Worm (Caenorhabditis elegans) whole organism, young adult: ENCODE results near the gene col-97.

Source experiments
- B0019.2 ChIP-seq: fragments of 200-800 bp; sonication (Bioruptor generic); conservative IDR thresholded peaks from 2 replicates; pipeline ENCODE4 v1.3.6; 2022; ENCODE audit warnings: missing genetic modification reagents, missing genetic modification characterization, missing compliant biosample characterization
- C17E4.6 ChIP-seq: fragments of 200-800 bp; sonication (Bioruptor generic); IDR thresholded peaks from 2 replicates; pipeline ENCODE4 v1.3.6; 2022; ENCODE audit warnings: missing genetic modification reagents, missing genetic modification characterization, missing compliant biosample characterization
- F33H1.4 ChIP-seq: fragments of 200-800 bp; sonication (Bioruptor generic); IDR thresholded peaks from 2 replicates; pipeline ENCODE4 v1.3.6; 2022; ENCODE audit warnings: missing genetic modification reagents, missing genetic modification characterization, missing compliant biosample characterization
- F39B2.1 ChIP-seq: fragments of 200-800 bp; sonication (Bioruptor generic); IDR thresholded peaks from 2 replicates; pipeline ENCODE4 v1.3.6; 2022; ENCODE audit warnings: missing genetic modification reagents, missing genetic modification characterization, missing compliant biosample characterization
- F52B5.7 ChIP-seq: sonication (generic microtip); optimal IDR thresholded peaks from 2 replicates; lab custom pipeline; 2016; ENCODE audit warnings: mild to moderate bottlenecking, missing genetic modification characterization, missing compliant biosample characterization
- F57A8.1 ChIP-seq: fragments of 200-800 bp; sonication (Bioruptor generic); optimal IDR thresholded peaks from 2 replicates; lab custom pipeline; 2018; ENCODE audit warnings: mild to moderate bottlenecking, missing genetic modification characterization, moderate library complexity, missing compliant biosample characterization
- K11D2.4 ChIP-seq: fragments of 200-800 bp; sonication (Bioruptor generic); IDR thresholded peaks from 2 replicates; pipeline ENCODE4 v1.3.6; 2022; ENCODE audit warnings: missing genetic modification reagents, missing genetic modification characterization, missing compliant biosample characterization
- K12H6.12 ChIP-seq: fragments of 200-800 bp; sonication (Bioruptor generic); optimal IDR thresholded peaks from 2 replicates; lab custom pipeline; 2018; ENCODE audit warnings: mild to moderate bottlenecking, missing genetic modification characterization, missing compliant biosample characterization
- Y53F4B.3 ChIP-seq: fragments of 200-800 bp; sonication (Bioruptor generic); IDR thresholded peaks from 2 replicates; pipeline ENCODE4 v1.3.6; 2022; ENCODE audit warnings: missing genetic modification reagents, missing genetic modification characterization, missing compliant biosample characterization
- Y56A3A.18 ChIP-seq: fragments of 200-800 bp; sonication (Bioruptor generic); IDR thresholded peaks from 2 replicates; pipeline ENCODE4 v1.3.6; 2022; ENCODE audit warnings: missing genetic modification reagents, missing genetic modification characterization, missing compliant biosample characterization
- akir-1 ChIP-seq: fragments of 200-800 bp; sonication (Bioruptor generic); optimal IDR thresholded peaks from 2 replicates; lab custom pipeline; 2018; ENCODE audit warnings: mild to moderate bottlenecking, missing genetic modification characterization, moderate library complexity, missing compliant biosample characterization
- ama-1 ChIP-seq, 3 experiments: fragments of 150-350 bp in 1 of 3; sonication (generic microtip) in 2 of 3; optimal IDR thresholded peaks; 2 replicates each; lab custom pipeline; 2014 to 2018; ENCODE audit warnings: missing biosample characterization in 2 of 3, missing genetic modification characterization in 2 of 3, missing genetic modification reagents in 2 of 3
- athp-1 ChIP-seq: sonication (generic microtip); optimal IDR thresholded peaks from 2 replicates; lab custom pipeline; 2017; ENCODE audit warnings: mild to moderate bottlenecking, missing genetic modification characterization, missing compliant biosample characterization
- bed-1 ChIP-seq: fragments of 200-800 bp; sonication (Bioruptor generic); IDR thresholded peaks from 2 replicates; pipeline ENCODE4 v1.3.6; 2022; ENCODE audit warnings: missing genetic modification reagents, missing genetic modification characterization, missing compliant biosample characterization
- ccch-3 ChIP-seq: fragments of 200-800 bp; sonication (Bioruptor generic); optimal IDR thresholded peaks from 2 replicates; lab custom pipeline; 2018; ENCODE audit warnings: mild to moderate bottlenecking, missing genetic modification characterization, missing compliant biosample characterization
- cebp-1 ChIP-seq, 2 experiments: fragments of 200-800 bp in 1 of 2; sonication (Bioruptor generic) in 1 of 2; sonication (generic microtip) in 1 of 2; IDR thresholded peaks in 1 of 2; optimal IDR thresholded peaks in 1 of 2; 2 replicates each; pipeline versions ENCODE4 v1.3.6 to Lab custom; 2017 to 2022; ENCODE audit warnings: missing compliant biosample characterization in 2 of 2, missing genetic modification characterization in 2 of 2, mild to moderate bottlenecking in 1 of 2, missing genetic modification reagents in 1 of 2, moderate library complexity in 1 of 2
- dox-1 ChIP-seq: fragments of 200-800 bp; sonication (Bioruptor generic); IDR thresholded peaks from 2 replicates; pipeline ENCODE4 v1.3.6; 2022; ENCODE audit warnings: missing genetic modification reagents, missing genetic modification characterization, missing compliant biosample characterization
- dpl-1 ChIP-seq: fragments of 150-350 bp; optimal IDR thresholded peaks from 2 replicates; lab custom pipeline; 2014; ENCODE audit warnings: missing biosample characterization, missing genetic modification reagents, missing genetic modification characterization
- egl-18 ChIP-seq: fragments of 200-800 bp; sonication (Bioruptor generic); IDR thresholded peaks from 2 replicates; pipeline ENCODE4 v1.3.6; 2022; ENCODE audit warnings: missing genetic modification reagents, missing genetic modification characterization, missing compliant biosample characterization
- egl-44 ChIP-seq: fragments of 200-800 bp; sonication (Bioruptor generic); IDR thresholded peaks from 2 replicates; pipeline ENCODE4 v1.3.6; 2022; ENCODE audit warnings: missing genetic modification reagents, missing genetic modification characterization, missing compliant biosample characterization
- egrh-3 ChIP-seq: fragments of 200-800 bp; sonication (Bioruptor generic); IDR thresholded peaks from 2 replicates; pipeline ENCODE4 v1.3.6; 2022; ENCODE audit warnings: missing genetic modification reagents, missing genetic modification characterization, missing compliant biosample characterization
- hlh-26 ChIP-seq: fragments of 200-800 bp; sonication (Bioruptor generic); conservative IDR thresholded peaks from 2 replicates; pipeline ENCODE4 v1.3.6; 2022; ENCODE audit warnings: missing genetic modification reagents, missing genetic modification characterization, missing compliant biosample characterization
- let-607 ChIP-seq, 2 experiments: fragments of 200-800 bp in 1 of 2; sonication (Bioruptor generic) in 1 of 2; sonication (generic microtip) in 1 of 2; optimal IDR thresholded peaks; 2 replicates each; lab custom pipeline; 2016 to 2018; ENCODE audit warnings: mild to moderate bottlenecking in 2 of 2, missing compliant biosample characterization in 2 of 2, missing genetic modification characterization in 2 of 2, moderate library complexity in 2 of 2, missing genotype in 1 of 2
- lsy-27 ChIP-seq: sonication (generic microtip); optimal IDR thresholded peaks from 2 replicates; lab custom pipeline; 2017; ENCODE audit warnings: missing genetic modification characterization, mild to moderate bottlenecking, missing compliant biosample characterization, antibody characterized with exemption, missing genotype, borderline replicate concordance; ENCODE audit not compliant: insufficient read depth
- madf-10 ChIP-seq: sonication (generic microtip); optimal IDR thresholded peaks from 2 replicates; lab custom pipeline; 2016; ENCODE audit warnings: mild to moderate bottlenecking, missing genetic modification characterization, missing compliant biosample characterization
- madf-6 ChIP-seq: fragments of 200-800 bp; sonication (Bioruptor generic); IDR thresholded peaks from 2 replicates; pipeline ENCODE4 v1.3.6; 2022; ENCODE audit warnings: missing genetic modification reagents, missing genetic modification characterization, missing compliant biosample characterization
- mcd-1 ChIP-seq: fragments of 200-800 bp; sonication (Bioruptor generic); IDR thresholded peaks from 2 replicates; pipeline ENCODE4 v1.3.6; 2022; ENCODE audit warnings: missing genetic modification reagents, missing genetic modification characterization, missing compliant biosample characterization
- nhr-120 ChIP-seq: fragments of 200-800 bp; sonication (Bioruptor generic); IDR thresholded peaks from 2 replicates; pipeline ENCODE4 v1.3.6; 2022; ENCODE audit warnings: missing genetic modification characterization, missing compliant biosample characterization
- pbrm-1 ChIP-seq: fragments of 200-800 bp; sonication (Bioruptor generic); IDR thresholded peaks from 2 replicates; pipeline ENCODE4 v1.3.6; 2022; ENCODE audit warnings: missing genetic modification reagents, missing genetic modification characterization, missing compliant biosample characterization
- sdz-38 ChIP-seq: sonication (generic microtip); optimal IDR thresholded peaks from 2 replicates; lab custom pipeline; 2016; ENCODE audit warnings: missing genotype, missing genetic modification characterization, missing compliant biosample characterization
- snpc-1.1 ChIP-seq: sonication (generic microtip); optimal IDR thresholded peaks from 2 replicates; lab custom pipeline; 2017; ENCODE audit warnings: missing genetic modification characterization, mild to moderate bottlenecking, missing compliant biosample characterization, antibody characterized with exemption, moderate library complexity, missing genotype, missing genetic modification reagents; ENCODE audit not compliant: insufficient read depth
- snpc-1.3 ChIP-seq: sonication (generic microtip); optimal IDR thresholded peaks from 2 replicates; lab custom pipeline; 2017; ENCODE audit warnings: missing genetic modification characterization, mild to moderate bottlenecking, missing compliant biosample characterization, antibody characterized with exemption, moderate library complexity, missing genotype, missing genetic modification reagents; ENCODE audit not compliant: insufficient read depth
- snpc-3.4 ChIP-seq: sonication (generic microtip); optimal IDR thresholded peaks from 2 replicates; lab custom pipeline; 2017; ENCODE audit warnings: missing genetic modification characterization, mild to moderate bottlenecking, missing compliant biosample characterization, antibody characterized with exemption, moderate library complexity, missing genotype, missing genetic modification reagents
- tbp1 ChIP-seq: fragments of 200-800 bp; sonication (Bioruptor generic); optimal IDR thresholded peaks from 2 replicates; lab custom pipeline; 2018; ENCODE audit warnings: mild to moderate bottlenecking, missing genetic modification characterization, missing compliant biosample characterization
- tbx-9 ChIP-seq: sonication (generic microtip); optimal IDR thresholded peaks from 2 replicates; lab custom pipeline; 2016; ENCODE audit warnings: borderline replicate concordance, missing genetic modification characterization, inconsistent platforms, missing compliant biosample characterization
- unc-62 ChIP-seq: fragments of 150-350 bp; optimal IDR thresholded peaks from 2 replicates; lab custom pipeline; 2014; ENCODE audit warnings: missing biosample characterization, missing genetic modification reagents, missing genetic modification characterization
- ztf-18 ChIP-seq: sonication (generic microtip); optimal IDR thresholded peaks from 2 replicates; lab custom pipeline; 2016; ENCODE audit warnings: missing genotype, mild to moderate bottlenecking, missing genetic modification characterization, missing compliant biosample characterization
- ztf-28 ChIP-seq: fragments of 200-800 bp; sonication (Bioruptor generic); IDR thresholded peaks from 2 replicates; pipeline ENCODE4 v1.3.6; 2022; ENCODE audit warnings: missing genetic modification reagents, missing genetic modification characterization, missing compliant biosample characterization

col-97 gene

DNA sequence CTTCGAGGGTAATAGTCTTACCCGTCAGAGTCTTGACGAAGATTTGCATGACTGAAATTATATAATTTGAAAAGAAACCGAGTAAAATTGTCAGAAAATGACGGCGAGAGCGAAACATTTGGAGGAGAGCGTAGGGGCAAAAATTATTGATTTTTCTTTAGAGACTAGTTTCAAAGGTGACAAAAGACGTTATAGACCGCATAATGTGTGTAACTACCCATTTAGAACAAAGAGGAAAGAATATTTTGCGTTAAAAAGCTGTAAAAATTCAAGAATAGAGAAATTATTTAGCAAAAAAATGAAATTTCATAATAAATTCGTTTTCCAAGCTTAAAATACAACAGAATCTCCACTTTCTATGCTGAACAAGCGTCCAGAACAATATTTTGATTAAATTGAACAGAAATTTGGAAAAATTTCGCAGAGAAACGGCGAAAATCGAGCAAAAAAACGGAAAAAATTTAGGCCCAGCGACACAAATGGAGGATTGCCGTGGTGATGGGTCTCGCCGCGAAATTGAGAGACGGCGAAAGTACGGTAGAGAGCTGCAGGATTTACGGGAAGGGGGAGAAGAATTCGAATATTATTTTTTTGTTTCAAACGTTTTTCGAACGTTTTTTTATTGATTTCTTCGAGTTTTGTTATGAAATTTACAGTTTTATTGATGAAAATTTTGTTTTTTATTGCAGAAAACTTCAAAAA, 14.9 kb downstream of the col-97 start, which contains the start of the genes ubq-2 and frg-1 (continued):
- TF ChIP-seq egl-18 (no peak), F57A8.1 (GFP tag; lab: Kevin White, UChicago) (no peak), akir-1 (no peak), pbrm-1 (peak; percentile 80), tbx-9 (tag; lab: Kevin White, UChicago) (no peak), dpl-1 (GFP tag; lab: Kevin White, UChicago) (peak; percentile 65), nhr-120 (GFP tag; lab: Robert Waterston, UW) (no peak), bed-1 (GFP tag; lab: Robert Waterston, UW) (no peak), lsy-27 (tag; lab: Kevin White, UChicago) (no peak), ztf-28 (GFP tag; lab: Robert Waterston, UW) (0 out of 2 replicates have a peak, but pooled peaks have one; percentile 32), madf-6 (GFP tag; lab: Robert Waterston, UW) (peak; percentile 92), mcd-1 (GFP tag; lab: Robert Waterston, UW) (peak; percentile 90), madf-10 (tag; lab: Kevin White, UChicago) (peak; percentile 37), athp-1 (tag; lab: Kevin White, UChicago) (peak; percentile 30), ama-1 (optimal IDR thresholded peaks at IDR 0.05; lab: Kevin White, UChicago) (no peak), ama-1 (GFP tag; optimal IDR thresholded peaks at IDR 0.05; lab: Kevin White, UChicago) (no peak), unc-62 (GFP tag; lab: Kevin White, UChicago) (no peak), tbp1 (GFP tag; lab: Kevin White, UChicago) (peak; percentile 66), cebp-1 (GFP tag; IDR thresholded peaks at IDR 0.05; lab: Robert Waterston, UW) (no peak), cebp-1 (tag; optimal IDR thresholded peaks at IDR 0.05; lab: Kevin White, UChicago) (peak; percentile 78), ccch-3 (GFP tag; lab: Kevin White, UChicago) (no peak), dox-1 (GFP tag; lab: Robert Waterston, UW) (peak; percentile 89), sdz-38 (tag; lab: Kevin White, UChicago) (no peak), K12H6.12 (tag; lab: Kevin White, UChicago) (peak; percentile 68), C17E4.6 (peak; percentile 36; the same call in 1 of the 2 replicates), snpc-1.3 (tag; lab: Kevin White, UChicago) (peak; percentile 49), F33H1.4 (GFP tag; lab: Robert Waterston, UW) (peak; percentile 98), Y53F4B.3 (GFP tag; lab: Robert Waterston, UW) (no peak), F39B2.1 (GFP tag; lab: Robert Waterston, UW) (no peak), B0019.2 (GFP tag; lab: Robert Waterston, UW) (no peak; the same call in none of the 2 replicates), ztf-18 (tag; lab: Kevin White, UChicago) (no peak), snpc-3.4 (tag; lab: Kevin White, UChicago) (peak; percentile 32), hlh-26 (GFP tag; lab: Robert Waterston, UW) (no peak), snpc-1.1 (peak; percentile 16), egrh-3 (GFP tag; lab: Robert Waterston, UW) (peak; percentile 58; the same call in 1 of the 2 replicates), egl-44 (GFP tag; lab: Robert Waterston, UW) (no peak), K11D2.4 (GFP tag; lab: Robert Waterston, UW) (peak; percentile 77), let-607 (tag; optimal IDR thresholded peaks at IDR 0.05; lab: Kevin White, UChicago) (peak in 1 of 2 experiments; percentile 67), F52B5.7 (tag; lab: Kevin White, UChicago) (no peak), Y56A3A.18 (GFP tag; lab: Robert Waterston, UW) (no peak)
- TF ChIP-seq, all 124 proteins: peak for 54
